Fruit fly (Drosophila melanogaster) whole organism, pupa: ENCODE measurements around the gene Pyroxd1.
A peak's percentile ranks its signal among the peaks of the same experiment; 100 is the strongest.

Experiments
- CG10348 ChIP-seq: fragments of 200-800 bp; sonication (Bioruptor generic); IDR thresholded peaks from 2 replicates; pipeline ENCODE4 v1.3.6; 2022; ENCODE audit warnings: missing biosample characterization, missing genetic modification characterization
- CG12605 ChIP-seq: fragments of 200-800 bp; sonication (Bioruptor generic); IDR thresholded peaks from 2 replicates; pipeline ENCODE4 v1.3.6; 2022; ENCODE audit warnings: missing biosample characterization, missing genetic modification characterization
- CG13204 ChIP-seq: fragments of 200-800 bp; sonication (Bioruptor generic); optimal IDR thresholded peaks from 2 replicates; lab custom pipeline; 2018; ENCODE audit warnings: missing biosample characterization, mild to moderate bottlenecking, missing genetic modification characterization, moderate library complexity
- CG14655 ChIP-seq: fragments of 200-800 bp; sonication (Bioruptor generic); optimal IDR thresholded peaks from 3 replicates; lab custom pipeline; 2017; ENCODE audit warnings: mild to moderate bottlenecking, missing biosample characterization, missing genetic modification reagents, missing genetic modification characterization
- CG17806 ChIP-seq: fragments of 200-800 bp; sonication (Bioruptor generic); optimal IDR thresholded peaks from 2 replicates; lab custom pipeline; 2018; ENCODE audit warnings: missing biosample characterization, mild to moderate bottlenecking, missing genetic modification characterization, moderate library complexity
- CG34367 ChIP-seq: fragments of 200-800 bp; sonication (Bioruptor generic); optimal IDR thresholded peaks from 2 replicates; lab custom pipeline; 2018; ENCODE audit warnings: missing biosample characterization, mild to moderate bottlenecking, missing genetic modification characterization
- CG8159 ChIP-seq: fragments of 200-800 bp; sonication (Bioruptor generic); optimal IDR thresholded peaks from 3 replicates; lab custom pipeline; 2018; ENCODE audit warnings: missing biosample characterization, mild to moderate bottlenecking, missing genetic modification characterization, moderate library complexity
- CG9948 ChIP-seq: fragments of 200-800 bp; sonication (Bioruptor generic); optimal IDR thresholded peaks from 2 replicates; lab custom pipeline; 2018; ENCODE audit warnings: missing biosample characterization, mild to moderate bottlenecking, missing genetic modification characterization, moderate library complexity
- D1 ChIP-seq: fragments of 200-800 bp; sonication (Bioruptor generic); optimal IDR thresholded peaks from 2 replicates; lab custom pipeline; 2018; ENCODE audit warnings: missing biosample characterization, mild to moderate bottlenecking, missing genetic modification characterization, moderate library complexity
- EcR ChIP-seq: fragments of 200-800 bp; sonication (Bioruptor generic); optimal IDR thresholded peaks from 3 replicates; lab custom pipeline; 2019; ENCODE audit warnings: missing biosample characterization, missing genetic modification characterization, mild to moderate bottlenecking, moderate library complexity, missing genetic modification reagents
- Pif1A ChIP-seq: fragments of 200-800 bp; sonication (Bioruptor generic); optimal IDR thresholded peaks from 3 replicates; lab custom pipeline; 2016; ENCODE audit warnings: missing biosample characterization, missing genetic modification characterization
- Snoo ChIP-seq: fragments of 200-800 bp; sonication (Bioruptor generic); optimal IDR thresholded peaks from 3 replicates; lab custom pipeline; 2017; ENCODE audit warnings: missing biosample characterization, mild to moderate bottlenecking, missing genetic modification characterization, inconsistent platforms
- fd96Ca ChIP-seq: fragments of 200-800 bp; sonication (Bioruptor generic); IDR thresholded peaks from 3 replicates; pipeline ENCODE4 v1.3.6; 2022; ENCODE audit warnings: missing biosample characterization, missing genetic modification characterization

- TF ChIP-seq D1 (tag; lab: Kevin White, UChicago) (peak; percentile 97), CG14655 (GFP tag; lab: Kevin White, UChicago) (peak; percentile 97), EcR (GFP tag; lab: Kevin White, UChicago) (peak; percentile 95), Snoo (tag; lab: Kevin White, UChicago) (peak; percentile 97), CG13204 (peak; percentile 91), CG9948 (tag; lab: Kevin White, UChicago) (peak; percentile 96), CG34367 (tag; lab: Kevin White, UChicago) (peak; percentile 94), Pif1A (GFP tag; lab: Kevin White, UChicago) (peak; percentile 99), fd96Ca (GFP tag; lab: Robert Waterston, UW) (peak; percentile 96), CG8159 (tag; lab: Kevin White, UChicago) (peak; percentile 98), CG10348 (GFP tag; lab: Robert Waterston, UW) (peak; percentile 88), CG17806 (tag; lab: Kevin White, UChicago) (peak; percentile 96), CG12605 (GFP tag; lab: Robert Waterston, UW) (peak; percentile 95)
These were observed 6.3 kb upstream of the Pyroxd1 start, which contains the start of gene fok for dm6 chr2L:20084785-20085555.
